Worm (Caenorhabditis elegans) whole organism, young adult: ENCODE measurements around the gene D2024.5.
"Not testable (repeated sequence)": the region's sequence is repeated elsewhere in the genome, so short reads cannot be mapped to it uniquely, and the experiment has no call there.

Experiments used
- B0336.3 ChIP-seq: fragments of 200-800 bp; sonication (Bioruptor generic); IDR thresholded peaks from 2 replicates; pipeline ENCODE4 v1.3.6; 2022; ENCODE audit warnings: missing genetic modification characterization, missing compliant biosample characterization
- C06A6.2 ChIP-seq: fragments of 200-800 bp; sonication (Bioruptor generic); conservative IDR thresholded peaks from 2 replicates; pipeline ENCODE4 v1.3.6; 2022; ENCODE audit warnings: missing genetic modification characterization, missing compliant biosample characterization
- D2030.7 ChIP-seq: fragments of 200-800 bp; sonication (Bioruptor generic); IDR thresholded peaks from 2 replicates; pipeline ENCODE4 v1.3.6; 2022; ENCODE audit warnings: missing genetic modification reagents, missing genetic modification characterization, missing compliant biosample characterization
- F22D6.2 ChIP-seq: sonication (generic microtip); optimal IDR thresholded peaks from 2 replicates; lab custom pipeline; 2016; ENCODE audit warnings: mild to moderate bottlenecking, missing genetic modification characterization, missing compliant biosample characterization
- F23B12.7 ChIP-seq: sonication (generic microtip); optimal IDR thresholded peaks from 2 replicates; lab custom pipeline; 2017; ENCODE audit warnings: missing genetic modification characterization, mild to moderate bottlenecking, missing compliant biosample characterization, antibody characterized with exemption, moderate library complexity; ENCODE audit not compliant: insufficient read depth
- F37B4.10 ChIP-seq: fragments of 200-800 bp; sonication (Bioruptor generic); IDR thresholded peaks from 2 replicates; pipeline ENCODE4 v1.3.6; 2022; ENCODE audit warnings: missing genetic modification characterization, missing compliant biosample characterization
- F57A8.1 ChIP-seq: fragments of 200-800 bp; sonication (Bioruptor generic); optimal IDR thresholded peaks from 2 replicates; lab custom pipeline; 2018; ENCODE audit warnings: mild to moderate bottlenecking, missing genetic modification characterization, moderate library complexity, missing compliant biosample characterization
- F57C9.4 ChIP-seq: sonication (generic microtip); optimal IDR thresholded peaks from 2 replicates; lab custom pipeline; 2017; ENCODE audit warnings: mild to moderate bottlenecking, missing genetic modification characterization, missing compliant biosample characterization
- Y53F4B.3 ChIP-seq: fragments of 200-800 bp; sonication (Bioruptor generic); IDR thresholded peaks from 2 replicates; pipeline ENCODE4 v1.3.6; 2022; ENCODE audit warnings: missing genetic modification reagents, missing genetic modification characterization, missing compliant biosample characterization
- Y67H2A.10 ChIP-seq: fragments of 200-800 bp; sonication (Bioruptor generic); conservative IDR thresholded peaks from 2 replicates; pipeline ENCODE4 v1.3.6; 2022; ENCODE audit warnings: missing genetic modification reagents, missing genetic modification characterization, missing compliant biosample characterization
- Y79H2A.3 ChIP-seq: fragments of 200-800 bp; sonication (Bioruptor generic); conservative IDR thresholded peaks from 2 replicates; pipeline ENCODE4 v1.3.6; 2022; ENCODE audit warnings: missing genetic modification reagents, missing genetic modification characterization, missing compliant biosample characterization
- ZK185.1 ChIP-seq: sonication (generic microtip); optimal IDR thresholded peaks from 2 replicates; lab custom pipeline; 2016; ENCODE audit warnings: mild to moderate bottlenecking, missing genetic modification characterization, missing compliant biosample characterization; ENCODE audit not compliant: poor library complexity, severe bottlenecking
- akir-1 ChIP-seq: fragments of 200-800 bp; sonication (Bioruptor generic); optimal IDR thresholded peaks from 2 replicates; lab custom pipeline; 2018; ENCODE audit warnings: mild to moderate bottlenecking, missing genetic modification characterization, moderate library complexity, missing compliant biosample characterization
- attf-3 ChIP-seq: fragments of 200-800 bp; sonication (Bioruptor generic); conservative IDR thresholded peaks from 2 replicates; pipeline ENCODE4 v1.3.6; 2022; ENCODE audit warnings: missing genetic modification reagents, missing genetic modification characterization, missing compliant biosample characterization
- attf-5 ChIP-seq: fragments of 200-800 bp; sonication (Bioruptor generic); optimal IDR thresholded peaks from 2 replicates; lab custom pipeline; 2018; ENCODE audit warnings: mild to moderate bottlenecking, missing genetic modification characterization, missing compliant biosample characterization
- attf-6 ChIP-seq: fragments of 200-800 bp; sonication (Bioruptor generic); IDR thresholded peaks from 2 replicates; pipeline ENCODE4 v1.3.6; 2022; ENCODE audit warnings: missing genetic modification reagents, missing genetic modification characterization, missing compliant biosample characterization
- bed-1 ChIP-seq: fragments of 200-800 bp; sonication (Bioruptor generic); IDR thresholded peaks from 2 replicates; pipeline ENCODE4 v1.3.6; 2022; ENCODE audit warnings: missing genetic modification reagents, missing genetic modification characterization, missing compliant biosample characterization
- ccch-3 ChIP-seq: fragments of 200-800 bp; sonication (Bioruptor generic); optimal IDR thresholded peaks from 2 replicates; lab custom pipeline; 2018; ENCODE audit warnings: mild to moderate bottlenecking, missing genetic modification characterization, missing compliant biosample characterization
- cebp-1 ChIP-seq, 2 experiments: fragments of 200-800 bp in 1 of 2; sonication (Bioruptor generic) in 1 of 2; sonication (generic microtip) in 1 of 2; IDR thresholded peaks in 1 of 2; optimal IDR thresholded peaks in 1 of 2; 2 replicates each; pipeline versions ENCODE4 v1.3.6 to Lab custom; 2017 to 2022; ENCODE audit warnings: missing compliant biosample characterization in 2 of 2, missing genetic modification characterization in 2 of 2, mild to moderate bottlenecking in 1 of 2, missing genetic modification reagents in 1 of 2, moderate library complexity in 1 of 2
- ceh-27 ChIP-seq: fragments of 200-800 bp; sonication (Bioruptor generic); optimal IDR thresholded peaks from 2 replicates; lab custom pipeline; 2018; ENCODE audit warnings: mild to moderate bottlenecking, missing genetic modification characterization, moderate library complexity, missing compliant biosample characterization
- ceh-79 ChIP-seq: sonication (generic microtip); optimal IDR thresholded peaks from 2 replicates; lab custom pipeline; 2017; ENCODE audit warnings: mild to moderate bottlenecking, missing genetic modification characterization, missing compliant biosample characterization
- die-1 ChIP-seq: sonication (generic microtip); optimal IDR thresholded peaks from 2 replicates; lab custom pipeline; 2016; ENCODE audit warnings: missing genotype, mild to moderate bottlenecking, missing genetic modification characterization, missing compliant biosample characterization
- efl-1 ChIP-seq: fragments of 150-350 bp; optimal IDR thresholded peaks from 2 replicates; lab custom pipeline; 2014; ENCODE audit warnings: missing biosample characterization, missing genetic modification reagents, missing genetic modification characterization
- egl-18 ChIP-seq: fragments of 200-800 bp; sonication (Bioruptor generic); IDR thresholded peaks from 2 replicates; pipeline ENCODE4 v1.3.6; 2022; ENCODE audit warnings: missing genetic modification reagents, missing genetic modification characterization, missing compliant biosample characterization
- egrh-3 ChIP-seq: fragments of 200-800 bp; sonication (Bioruptor generic); IDR thresholded peaks from 2 replicates; pipeline ENCODE4 v1.3.6; 2022; ENCODE audit warnings: missing genetic modification reagents, missing genetic modification characterization, missing compliant biosample characterization
- ekl-4 ChIP-seq: fragments of 200-800 bp; sonication (Bioruptor generic); IDR thresholded peaks from 2 replicates; pipeline ENCODE4 v1.3.6; 2022; ENCODE audit warnings: missing genetic modification reagents, missing genetic modification characterization, missing compliant biosample characterization
- gei-17 ChIP-seq: fragments of 200-800 bp; sonication (Bioruptor generic); optimal IDR thresholded peaks from 2 replicates; lab custom pipeline; 2018; ENCODE audit warnings: mild to moderate bottlenecking, missing genetic modification characterization, missing compliant biosample characterization
- hlh-12 ChIP-seq: sonication (generic microtip); optimal IDR thresholded peaks from 2 replicates; lab custom pipeline; 2016; ENCODE audit warnings: missing genetic modification characterization, missing compliant biosample characterization
- hlh-26 ChIP-seq: fragments of 200-800 bp; sonication (Bioruptor generic); conservative IDR thresholded peaks from 2 replicates; pipeline ENCODE4 v1.3.6; 2022; ENCODE audit warnings: missing genetic modification reagents, missing genetic modification characterization, missing compliant biosample characterization
- lag-1 ChIP-seq: fragments of 200-800 bp; sonication (Bioruptor generic); IDR thresholded peaks from 2 replicates; pipeline ENCODE4 v1.3.6; 2022; ENCODE audit warnings: missing genetic modification reagents, missing genetic modification characterization, missing compliant biosample characterization
- lin-54 ChIP-seq: fragments of 200-800 bp; sonication (Bioruptor generic); optimal IDR thresholded peaks from 2 replicates; lab custom pipeline; 2018; ENCODE audit warnings: mild to moderate bottlenecking, missing genetic modification characterization, missing compliant biosample characterization
- lir-1 ChIP-seq: fragments of 200-800 bp; sonication (Bioruptor generic); conservative IDR thresholded peaks from 2 replicates; pipeline ENCODE4 v1.3.6; 2022; ENCODE audit warnings: missing genetic modification reagents, missing genetic modification characterization, missing compliant biosample characterization
- lsy-27 ChIP-seq: sonication (generic microtip); optimal IDR thresholded peaks from 2 replicates; lab custom pipeline; 2017; ENCODE audit warnings: missing genetic modification characterization, mild to moderate bottlenecking, missing compliant biosample characterization, antibody characterized with exemption, missing genotype, borderline replicate concordance; ENCODE audit not compliant: insufficient read depth
- nfya-2 ChIP-seq: fragments of 200-800 bp; sonication (Bioruptor generic); IDR thresholded peaks from 2 replicates; pipeline ENCODE4 v1.3.6; 2022; ENCODE audit warnings: missing genetic modification reagents, missing genetic modification characterization, missing compliant biosample characterization
- nhr-120 ChIP-seq: fragments of 200-800 bp; sonication (Bioruptor generic); IDR thresholded peaks from 2 replicates; pipeline ENCODE4 v1.3.6; 2022; ENCODE audit warnings: missing genetic modification characterization, missing compliant biosample characterization
- nhr-179 ChIP-seq: sonication (generic microtip); optimal IDR thresholded peaks from 2 replicates; lab custom pipeline; 2016; ENCODE audit warnings: mild to moderate bottlenecking, missing genetic modification characterization, missing compliant biosample characterization
- nhr-80 ChIP-seq: sonication (generic microtip); optimal IDR thresholded peaks from 2 replicates; lab custom pipeline; 2016; ENCODE audit warnings: missing genetic modification characterization, missing compliant biosample characterization
- pha-4 ChIP-seq: fragments of 150-350 bp; sonication (generic microtip); optimal IDR thresholded peaks from 2 replicates; lab custom pipeline; 2014; ENCODE audit warnings: missing biosample characterization, missing genetic modification reagents, missing genetic modification characterization
- rec-8 ChIP-seq, 2 experiments: sonication (generic microtip); optimal IDR thresholded peaks; 2 replicates each; lab custom pipeline; 2016; ENCODE audit warnings: mild to moderate bottlenecking in 2 of 2, missing genetic modification characterization in 2 of 2, missing genetic modification reagents in 2 of 2, missing genotype in 2 of 2, missing biosample characterization in 1 of 2, missing compliant biosample characterization in 1 of 2, moderate library complexity in 1 of 2
- snpc-1.1 ChIP-seq: sonication (generic microtip); optimal IDR thresholded peaks from 2 replicates; lab custom pipeline; 2017; ENCODE audit warnings: missing genetic modification characterization, mild to moderate bottlenecking, missing compliant biosample characterization, antibody characterized with exemption, moderate library complexity, missing genotype, missing genetic modification reagents; ENCODE audit not compliant: insufficient read depth
- somi-1 ChIP-seq: fragments of 200-800 bp; sonication (Bioruptor generic); optimal IDR thresholded peaks from 2 replicates; lab custom pipeline; 2018; ENCODE audit warnings: mild to moderate bottlenecking, missing genetic modification characterization, missing compliant biosample characterization
- ztf-18 ChIP-seq: sonication (generic microtip); optimal IDR thresholded peaks from 2 replicates; lab custom pipeline; 2016; ENCODE audit warnings: missing genotype, mild to moderate bottlenecking, missing genetic modification characterization, missing compliant biosample characterization
- ztf-25 ChIP-seq: fragments of 200-800 bp; sonication (Bioruptor generic); IDR thresholded peaks from 2 replicates; pipeline ENCODE4 v1.3.6; 2022; ENCODE audit warnings: missing genetic modification reagents, missing genetic modification characterization, missing compliant biosample characterization
- ztf-26 ChIP-seq: sonication (generic microtip); optimal IDR thresholded peaks from 2 replicates; lab custom pipeline; 2017; ENCODE audit warnings: missing genetic modification characterization, missing compliant biosample characterization
- ztf-3 ChIP-seq: fragments of 200-800 bp; sonication (Bioruptor generic); optimal IDR thresholded peaks from 2 replicates; lab custom pipeline; 2018; ENCODE audit warnings: mild to moderate bottlenecking, missing genetic modification characterization, missing compliant biosample characterization
- ztf-6 ChIP-seq: fragments of 200-800 bp; sonication (Bioruptor generic); IDR thresholded peaks from 2 replicates; pipeline ENCODE4 v1.3.6; 2022; ENCODE audit warnings: missing genetic modification reagents, missing genetic modification characterization, missing compliant biosample characterization

The D2024.5 gene

ce11 chrIV:7254690-7255089 is 26.6 kb upstream of the D2024.5 start, which contains the start of gene C06E4.5:
TSS of gene C06E4.5 (plus strand) at chrIV:7254990.
- TF ChIP-seq C06A6.2 (GFP tag; lab: Robert Waterston, UW); egl-18; attf-6 (GFP tag; lab: Robert Waterston, UW): not testable (repeated sequence)

- TF ChIP-seq attf-5 (GFP tag; lab: Kevin White, UChicago) = no peak
- no peak for TF ChIP-seq nhr-120 (GFP tag; lab: Robert Waterston, UW)
- TF ChIP-seq lag-1 (GFP tag; lab: Robert Waterston, UW) = no peak
- TF ChIP-seq hlh-26 = no peak
- no peak for TF ChIP-seq F23B12.7
- no peak for TF ChIP-seq ztf-18
- no peak for TF ChIP-seq ztf-3
- no peak for TF ChIP-seq efl-1
- TF ChIP-seq gei-17 = no peak
- no peak for TF ChIP-seq F57A8.1
- TF ChIP-seq ccch-3 (GFP tag; lab: Kevin White, UChicago) = no peak
- 0 out of 2 replicates have a peak, but pooled peaks have one; percentile 27 for TF ChIP-seq ekl-4 (GFP tag; lab: Robert Waterston, UW)
- TF ChIP-seq egrh-3 (GFP tag; lab: Robert Waterston, UW) = no peak
- TF ChIP-seq F22D6.2 (tag; lab: Kevin White, UChicago) = no peak
- TF ChIP-seq bed-1 = no peak
- no peak for TF ChIP-seq nhr-80 (tag; lab: Kevin White, UChicago)
- TF ChIP-seq lir-1 (GFP tag; lab: Robert Waterston, UW) = no peak
- no peak for TF ChIP-seq die-1 (tag; lab: Kevin White, UChicago)
- TF ChIP-seq C06A6.2 (GFP tag; lab: Robert Waterston, UW) = no peak
- no peak for TF ChIP-seq akir-1 (GFP tag; lab: Kevin White, UChicago)
- no peak for TF ChIP-seq ceh-27
- TF ChIP-seq somi-1 = no peak
- TF ChIP-seq hlh-12 (tag; lab: Kevin White, UChicago) = no peak
- TF ChIP-seq ztf-26 (tag; lab: Kevin White, UChicago) = no peak
- no peak for TF ChIP-seq F57C9.4 (tag; lab: Kevin White, UChicago)
- peak; percentile 92 for TF ChIP-seq attf-6 (GFP tag; lab: Robert Waterston, UW)
- no peak for TF ChIP-seq ztf-6 (GFP tag; lab: Robert Waterston, UW)
- no peak for TF ChIP-seq attf-3 (GFP tag; lab: Robert Waterston, UW)
- TF ChIP-seq lin-54 (GFP tag; lab: Kevin White, UChicago) = no peak
- TF ChIP-seq pha-4 = no peak
- TF ChIP-seq nhr-179 = no peak
- TF ChIP-seq nfya-2 (GFP tag; lab: Robert Waterston, UW) = no peak
- peak; percentile 91 for TF ChIP-seq snpc-1.1 (tag; lab: Kevin White, UChicago)
- no peak for TF ChIP-seq ztf-25
- 0 out of 2 replicates have a peak, but pooled peaks have one; percentile 38 for TF ChIP-seq D2030.7 (GFP tag; lab: Robert Waterston, UW)
- TF ChIP-seq F37B4.10 = no peak
- TF ChIP-seq cebp-1 (GFP tag; IDR thresholded peaks at IDR 0.05; lab: Robert Waterston, UW) = no peak
- TF ChIP-seq cebp-1 (tag; optimal IDR thresholded peaks at IDR 0.05; lab: Kevin White, UChicago) = no peak
- no peak for TF ChIP-seq ZK185.1 (tag; lab: Kevin White, UChicago)
- no peak for TF ChIP-seq lsy-27 (tag; lab: Kevin White, UChicago)
- no peak for TF ChIP-seq rec-8 (tag; optimal IDR thresholded peaks at IDR 0.05; lab: Kevin White, UChicago)
- TF ChIP-seq ceh-79 (tag; lab: Kevin White, UChicago) = no peak
- TF ChIP-seq Y53F4B.3 (GFP tag; lab: Robert Waterston, UW) = no peak
- no peak for TF ChIP-seq Y67H2A.10 (GFP tag; lab: Robert Waterston, UW)
- peak; percentile 58; the same call in 1 of the 2 replicates for TF ChIP-seq B0336.3 (GFP tag; lab: Robert Waterston, UW)
- TF ChIP-seq Y79H2A.3 = no peak
Observed at ce11 chrIV:7253271-7253670, 25.2 kb upstream of the D2024.5 start.
